Worm (Caenorhabditis elegans) whole organism, L3 larva: ENCODE measurements around the gene rga-1.

ENCODE experiments used
- ZK546.5 ChIP-seq: sonication (generic microtip); optimal IDR thresholded peaks from 2 replicates; lab custom pipeline; 2017; ENCODE audit warnings: missing biosample characterization, missing genetic modification characterization
- aly-2 ChIP-seq: fragments of 150-350 bp; optimal IDR thresholded peaks from 2 replicates; lab custom pipeline; 2014; ENCODE audit warnings: missing biosample characterization, missing genetic modification characterization
- ama-1 ChIP-seq: fragments of 150-350 bp; optimal IDR thresholded peaks from 2 replicates; lab custom pipeline; 2018
- ceh-9 ChIP-seq: sonication (generic microtip); optimal IDR thresholded peaks from 2 replicates; lab custom pipeline; 2018; ENCODE audit warnings: missing biosample characterization, missing genetic modification characterization
- daf-12 ChIP-seq: fragments of 150-350 bp; optimal IDR thresholded peaks from 2 replicates; lab custom pipeline; 2014; ENCODE audit warnings: missing biosample characterization, missing genetic modification reagents, missing genetic modification characterization
- egl-5 ChIP-seq: fragments of 150-350 bp; optimal IDR thresholded peaks from 2 replicates; lab custom pipeline; 2017; ENCODE audit warnings: missing biosample characterization, missing genetic modification reagents, missing genetic modification characterization, inconsistent platforms
- elt-1 ChIP-seq: fragments of 150-350 bp; optimal IDR thresholded peaks from 2 replicates; lab custom pipeline; 2014; ENCODE audit warnings: missing biosample characterization, missing genetic modification characterization
- elt-2 ChIP-seq: sonication (generic microtip); optimal IDR thresholded peaks from 2 replicates; lab custom pipeline; 2016; ENCODE audit warnings: missing genetic modification reagents, mild to moderate bottlenecking, missing genetic modification characterization, missing compliant biosample characterization
- eor-1 ChIP-seq, 2 experiments: fragments of 150-350 bp; optimal IDR thresholded peaks; 2 replicates each; lab custom pipeline; 2014 to 2018; ENCODE audit warnings: missing biosample characterization in 2 of 2, missing genetic modification characterization in 2 of 2
- fkh-10 ChIP-seq: sonication (generic microtip); optimal IDR thresholded peaks from 2 replicates; lab custom pipeline; 2017; ENCODE audit warnings: missing biosample characterization, missing genetic modification reagents, missing genetic modification characterization
- fkh-2 ChIP-seq: fragments of 150-350 bp; optimal IDR thresholded peaks from 2 replicates; lab custom pipeline; 2014; ENCODE audit warnings: missing biosample characterization, missing genetic modification reagents, missing genetic modification characterization
- hmg-11 ChIP-seq: sonication (generic microtip); optimal IDR thresholded peaks from 2 replicates; lab custom pipeline; 2016; ENCODE audit warnings: missing genetic modification characterization, missing compliant biosample characterization
- jun-1 ChIP-seq: fragments of 150-350 bp; optimal IDR thresholded peaks from 2 replicates; lab custom pipeline; 2014; ENCODE audit warnings: missing biosample characterization, missing genetic modification reagents, missing genetic modification characterization
- lin-15B ChIP-seq: fragments of 150-350 bp; optimal IDR thresholded peaks from 2 replicates; lab custom pipeline; 2014; ENCODE audit warnings: missing biosample characterization, missing genetic modification characterization
- lsy-12 ChIP-seq: sonication (generic microtip); optimal IDR thresholded peaks from 2 replicates; lab custom pipeline; 2016; ENCODE audit warnings: mild to moderate bottlenecking, missing genetic modification characterization, missing compliant biosample characterization
- mdl-1 ChIP-seq: fragments of 150-350 bp; optimal IDR thresholded peaks from 2 replicates; lab custom pipeline; 2014; ENCODE audit warnings: missing biosample characterization, missing genetic modification characterization
- mml-1 ChIP-seq: fragments of 150-350 bp; sonication (generic microtip); optimal IDR thresholded peaks from 3 replicates; lab custom pipeline; 2014; ENCODE audit warnings: missing biosample characterization, missing genetic modification characterization
- nfya-1 ChIP-seq: sonication (generic microtip); optimal IDR thresholded peaks from 2 replicates; lab custom pipeline; 2017; ENCODE audit warnings: missing genetic modification characterization, mild to moderate bottlenecking, missing compliant biosample characterization, antibody characterized with exemption, moderate library complexity; ENCODE audit not compliant: insufficient read depth
- nhr-11 ChIP-seq: fragments of 150-350 bp; optimal IDR thresholded peaks from 2 replicates; lab custom pipeline; 2014; ENCODE audit warnings: missing biosample characterization, missing genetic modification characterization
- nhr-12 ChIP-seq: fragments of 150-350 bp; optimal IDR thresholded peaks from 2 replicates; lab custom pipeline; 2014; ENCODE audit warnings: missing biosample characterization, missing genetic modification characterization
- nhr-23 ChIP-seq: fragments of 150-350 bp; optimal IDR thresholded peaks from 2 replicates; lab custom pipeline; 2014; ENCODE audit warnings: missing biosample characterization, missing genetic modification reagents, missing genetic modification characterization
- nhr-237 ChIP-seq: fragments of 150-350 bp; optimal IDR thresholded peaks from 2 replicates; lab custom pipeline; 2014; ENCODE audit warnings: missing biosample characterization, missing genetic modification characterization
- nhr-25 ChIP-seq: sonication (generic microtip); optimal IDR thresholded peaks from 2 replicates; lab custom pipeline; 2017; ENCODE audit warnings: missing biosample characterization, missing genetic modification characterization
- nhr-28 ChIP-seq: fragments of 150-350 bp; optimal IDR thresholded peaks from 2 replicates; lab custom pipeline; 2014; ENCODE audit warnings: missing biosample characterization, missing genetic modification characterization
- nhr-43 ChIP-seq: sonication (generic microtip); optimal IDR thresholded peaks from 2 replicates; lab custom pipeline; 2016; ENCODE audit warnings: mild to moderate bottlenecking, missing genetic modification characterization, missing compliant biosample characterization; ENCODE audit not compliant: poor library complexity, severe bottlenecking
- nhr-67 ChIP-seq: fragments of 150-350 bp; optimal IDR thresholded peaks from 2 replicates; lab custom pipeline; 2014; ENCODE audit warnings: missing biosample characterization, missing genetic modification characterization
- nhr-76 ChIP-seq: fragments of 150-350 bp; sonication (generic microtip); optimal IDR thresholded peaks from 5 replicates; lab custom pipeline; 2014; ENCODE audit warnings: missing biosample characterization, missing genetic modification characterization
- nhr-77 ChIP-seq: fragments of 150-350 bp; optimal IDR thresholded peaks from 2 replicates; lab custom pipeline; 2014; ENCODE audit warnings: missing biosample characterization, missing genetic modification characterization
- pha-4 ChIP-seq: fragments of 150-350 bp; optimal IDR thresholded peaks from 2 replicates; lab custom pipeline; 2014; ENCODE audit warnings: missing biosample characterization, missing genetic modification reagents, missing genetic modification characterization
- pqm-1 ChIP-seq: fragments of 150-350 bp; optimal IDR thresholded peaks from 2 replicates; lab custom pipeline; 2017; ENCODE audit warnings: missing biosample characterization, missing genetic modification characterization, inconsistent platforms
- skn-1 ChIP-seq: fragments of 150-350 bp; optimal IDR thresholded peaks from 2 replicates; lab custom pipeline; 2014; ENCODE audit warnings: missing biosample characterization, missing genetic modification characterization
- unc-39 ChIP-seq: sonication (generic microtip); optimal IDR thresholded peaks from 4 replicates; lab custom pipeline; 2017; ENCODE audit warnings: missing biosample characterization, missing genetic modification characterization
- unc-62 ChIP-seq: fragments of 150-350 bp; sonication (generic microtip); optimal IDR thresholded peaks from 4 replicates; lab custom pipeline; 2014; ENCODE audit warnings: missing biosample characterization, missing genetic modification reagents, missing genetic modification characterization
- zag-1 ChIP-seq: fragments of 150-350 bp; optimal IDR thresholded peaks from 2 replicates; lab custom pipeline; 2014; ENCODE audit warnings: missing biosample characterization, missing genetic modification characterization
- ztf-11 ChIP-seq: fragments of 150-350 bp; optimal IDR thresholded peaks from 2 replicates; lab custom pipeline; 2014; ENCODE audit warnings: missing biosample characterization, missing genetic modification characterization
- ztf-4 ChIP-seq: fragments of 150-350 bp; optimal IDR thresholded peaks from 2 replicates; lab custom pipeline; 2014; ENCODE audit warnings: missing biosample characterization, missing genetic modification characterization

rga-1 gene

ce11 chrII:11417999-11418398 lies 46.7 kb upstream of the rga-1 start, which contains the start of gene C05D12.2:
TSS of gene C05D12.2 (plus strand) at chrII:11418299.
- no peak for TF ChIP-seq nhr-67 (tag; lab: Kevin White, UChicago)
- TF ChIP-seq ZK546.5 (tag; lab: Kevin White, UChicago) = no peak
- no peak for TF ChIP-seq nhr-43 (tag; lab: Kevin White, UChicago)
- TF ChIP-seq pha-4 = no peak
- TF ChIP-seq pqm-1 (tag; lab: Kevin White, UChicago) = no peak
- no peak for TF ChIP-seq hmg-11 (tag; lab: Kevin White, UChicago)
- TF ChIP-seq ztf-4 = no peak
- no peak for TF ChIP-seq fkh-2 (tag; lab: Kevin White, UChicago)
- no peak for TF ChIP-seq fkh-10 (GFP tag; lab: Kevin White, UChicago)
- TF ChIP-seq nfya-1 = no peak
- no peak for TF ChIP-seq lin-15B
- TF ChIP-seq ztf-11 (tag; lab: Kevin White, UChicago) = no peak
- TF ChIP-seq, all 47 proteins: peak for 0

- TF ChIP-seq jun-1 (tag; lab: Kevin White, UChicago) (peak; percentile 7), pqm-1 (tag; lab: Kevin White, UChicago) (peak; percentile 88), elt-2 (peak; percentile 80), ZK546.5 (tag; lab: Kevin White, UChicago) (no peak), pha-4 (peak; percentile 68), daf-12 (no peak), lsy-12 (tag; lab: Kevin White, UChicago) (no peak), mml-1 (tag; lab: Kevin White, UChicago) (no peak), nhr-11 (tag; lab: Kevin White, UChicago) (no peak), nhr-12 (no peak), nhr-28 (tag; lab: Kevin White, UChicago) (no peak)
These were observed 46.2 kb upstream of the rga-1 start for ce11 chrII:11418476-11418875.

- no peak for TF ChIP-seq hmg-11 (tag; lab: Kevin White, UChicago)
- no peak for TF ChIP-seq pha-4
- no peak for TF ChIP-seq nfya-1
- TF ChIP-seq elt-2 = peak; percentile 32
- TF ChIP-seq nhr-76 (tag; lab: Kevin White, UChicago) = no peak
- peak; percentile 51 for TF ChIP-seq pqm-1 (tag; lab: Kevin White, UChicago)
- no peak for TF ChIP-seq jun-1 (tag; lab: Kevin White, UChicago)
- no peak for TF ChIP-seq fkh-2 (tag; lab: Kevin White, UChicago)
These were observed 40.7 kb upstream of the rga-1 start for ce11 chrII:11424032-11424431.

ce11 chrII:11424579-11425316 lies 39.9 kb upstream of the rga-1 start, which contains the start of gene C05D12.3:
TSS of gene C05D12.3 (plus strand) at chrII:11425266.
- TF ChIP-seq pha-4 = peak; percentile 24
- peak; percentile 79 for TF ChIP-seq elt-2
- TF ChIP-seq pqm-1 (tag; lab: Kevin White, UChicago) = peak; percentile 45
- no peak for TF ChIP-seq eor-1 (tag; optimal IDR thresholded peaks at IDR 0.05; lab: Kevin White, UChicago)
- TF ChIP-seq mdl-1 (tag; lab: Kevin White, UChicago) = no peak

- TF ChIP-seq nhr-11 (tag; lab: Kevin White, UChicago) (no peak), nhr-77 (tag; lab: Kevin White, UChicago) (no peak), nhr-67 (tag; lab: Kevin White, UChicago) (no peak), ama-1 (lab: Kevin White, UChicago) (no peak), elt-2 (peak; percentile 56), pqm-1 (tag; lab: Kevin White, UChicago) (peak; percentile 1), zag-1 (tag; lab: Kevin White, UChicago) (no peak)
These were observed 37.4 kb upstream of the rga-1 start for ce11 chrII:11427322-11427721.

- TF ChIP-seq elt-2 (peak; percentile 53), nhr-237 (tag; lab: Kevin White, UChicago) (no peak), pqm-1 (tag; lab: Kevin White, UChicago) (peak; percentile 33)
These were observed 36.1 kb upstream of the rga-1 start for ce11 chrII:11428599-11428998.

- TF ChIP-seq nhr-12 (no peak), aly-2 (no peak), unc-39 (tag; lab: Kevin White, UChicago) (no peak), egl-5 (tag; lab: Kevin White, UChicago) (no peak), nhr-23 (no peak), jun-1 (tag; lab: Kevin White, UChicago) (no peak), nhr-77 (tag; lab: Kevin White, UChicago) (no peak), skn-1 (tag; lab: Kevin White, UChicago) (no peak), fkh-2 (tag; lab: Kevin White, UChicago) (no peak), unc-62 (GFP tag; lab: Kevin White, UChicago) (no peak), ZK546.5 (tag; lab: Kevin White, UChicago) (no peak), daf-12 (no peak), ceh-9 (tag; lab: Kevin White, UChicago) (no peak), elt-1 (tag; lab: Kevin White, UChicago) (no peak), nhr-237 (tag; lab: Kevin White, UChicago) (no peak), nhr-25 (tag; lab: Kevin White, UChicago) (no peak)
These were observed 33.1 kb upstream of the rga-1 start, which contains the start of gene C05D12.4 for ce11 chrII:11431584-11431983. TSS of gene C05D12.4 (plus strand) at chrII:11431884.
